Worm (Caenorhabditis elegans): ENCODE measurements around the gene C38C6.3.

ce11 chrII:14609297-14609937, 23.5 kb upstream of the C38C6.3 start:
- TF ChIP-seq tab-1 (GFP tag; IDR thresholded peaks at IDR 0.05) = no peak
- no peak for TF ChIP-seq flt-1 (GFP tag; IDR thresholded peaks at IDR 0.05)
- no peak for TF ChIP-seq med-1 (GFP tag; optimal IDR thresholded peaks at IDR 0.05; ENCODE audit: insufficient read depth)
- TF ChIP-seq cog-1 (tag; optimal IDR thresholded peaks at IDR 0.05) = no peak
- TF ChIP-seq ref-1 (GFP tag; conservative IDR thresholded peaks at IDR 0.05) = no peak
- TF ChIP-seq ztf-23 (GFP tag; IDR thresholded peaks at IDR 0.05) = no peak
- no peak for TF ChIP-seq ztf-29 (GFP tag; IDR thresholded peaks at IDR 0.05)

Data from whole organism, midembryonic.